Worm (Caenorhabditis elegans) whole organism, L1 larva: Measurements from ENCODE around the gene srh-216.

Experiments
- aly-2 ChIP-seq: fragments of 150-350 bp; optimal IDR thresholded peaks from 2 replicates; lab custom pipeline; 2014; ENCODE audit warnings: missing biosample characterization, missing genetic modification characterization
- ama-1 ChIP-seq: fragments of 150-350 bp; optimal IDR thresholded peaks from 2 replicates; lab custom pipeline; 2014
- ceh-82 ChIP-seq, 3 experiments: fragments of 150-350 bp in 1 of 3; sonication (generic microtip) in 2 of 3; optimal IDR thresholded peaks; 2 replicates each; lab custom pipeline; 2014 to 2017; ENCODE audit warnings: missing biosample characterization in 3 of 3, missing genetic modification characterization in 3 of 3
- egl-27 ChIP-seq, 2 experiments: fragments of 150-350 bp in 1 of 2; sonication (generic microtip); optimal IDR thresholded peaks; 3 replicates each; lab custom pipeline; 2017 to 2018; ENCODE audit warnings: missing biosample characterization in 2 of 2, missing genetic modification characterization in 2 of 2, missing genetic modification reagents in 2 of 2
- lin-15B ChIP-seq: fragments of 150-350 bp; sonication (generic microtip); optimal IDR thresholded peaks from 3 replicates; lab custom pipeline; 2014; ENCODE audit warnings: missing biosample characterization, missing genetic modification characterization
- lsy-2 ChIP-seq, 2 experiments: fragments of 150-350 bp; optimal IDR thresholded peaks; 2 replicates each; lab custom pipeline; 2014; ENCODE audit warnings: missing biosample characterization in 2 of 2, missing genetic modification characterization in 2 of 2
- mab-9 ChIP-seq: fragments of 200-800 bp; sonication (Bioruptor generic); IDR thresholded peaks from 2 replicates; pipeline ENCODE4 v1.3.6; 2022; ENCODE audit warnings: missing genetic modification reagents, missing genetic modification characterization, missing compliant biosample characterization
- mef-2 ChIP-seq: fragments of 150-350 bp; optimal IDR thresholded peaks from 2 replicates; lab custom pipeline; 2014; ENCODE audit warnings: missing biosample characterization, missing genetic modification characterization
- nhr-12 ChIP-seq: sonication (generic microtip); optimal IDR thresholded peaks from 2 replicates; lab custom pipeline; 2017; ENCODE audit warnings: missing biosample characterization, missing genetic modification characterization
- nhr-28 ChIP-seq: fragments of 150-350 bp; optimal IDR thresholded peaks from 2 replicates; lab custom pipeline; 2014; ENCODE audit warnings: missing biosample characterization, missing genetic modification characterization
- nhr-77 ChIP-seq: fragments of 150-350 bp; optimal IDR thresholded peaks from 2 replicates; lab custom pipeline; 2014; ENCODE audit warnings: missing biosample characterization, missing genetic modification characterization
- nhr-84 ChIP-seq: sonication (generic microtip); optimal IDR thresholded peaks from 2 replicates; lab custom pipeline; 2017; ENCODE audit warnings: missing biosample characterization, missing genetic modification characterization
- snpc-4 ChIP-seq: fragments of 150-350 bp; optimal IDR thresholded peaks from 2 replicates; lab custom pipeline; 2014; ENCODE audit warnings: missing biosample characterization, missing genetic modification characterization

- TF ChIP-seq nhr-28 (no peak), ama-1 (lab: Kevin White, UChicago) (no peak), ceh-82 (tag; optimal IDR thresholded peaks at IDR 0.05; lab: Kevin White, UChicago) (no peak), nhr-12 (tag; lab: Kevin White, UChicago) (no peak), egl-27 (tag; optimal IDR thresholded peaks at IDR 0.05; lab: Kevin White, UChicago) (no peak), lsy-2 (tag; optimal IDR thresholded peaks at IDR 0.05; lab: Kevin White, UChicago) (no peak), aly-2 (tag; lab: Kevin White, UChicago) (no peak), mef-2 (no peak), nhr-77 (tag; lab: Kevin White, UChicago) (no peak), nhr-84 (tag; lab: Kevin White, UChicago) (no peak), lin-15B (tag; lab: Kevin White, UChicago) (no peak), snpc-4 (tag; lab: Kevin White, UChicago) (no peak), mab-9 (GFP tag; lab: Robert Waterston, UW) (no peak)
Measured at ce11 chrV:16804795-16805194, 22.6 kb downstream of the srh-216 start.
